Fruit fly (Drosophila melanogaster): ENCODE results near the gene CG8132.

The CG8132 gene

DNA sequence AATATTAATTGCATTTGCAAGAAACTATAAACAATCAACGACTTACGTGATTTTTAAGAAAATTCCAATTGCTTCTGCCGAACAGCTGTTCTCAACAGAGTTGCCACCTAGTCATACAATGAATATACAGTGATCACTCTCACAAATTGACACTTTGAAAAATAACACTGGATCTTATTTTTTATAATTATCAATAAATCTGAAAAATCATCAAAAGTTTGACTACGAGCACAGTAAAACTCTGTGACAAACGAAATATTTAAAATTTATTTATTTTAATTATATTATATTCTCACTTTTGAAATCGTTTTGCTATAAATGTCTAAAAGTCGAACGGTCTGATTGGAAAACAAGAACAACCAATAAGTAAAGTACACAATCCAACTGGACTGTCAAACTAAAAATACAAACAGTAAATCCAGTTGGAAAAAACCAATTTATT lies 1.3 kb upstream of the CG8132 start, which contains the start of gene CG34117 (continued):
- peak; percentile 84 for TF ChIP-seq CG9727 (GFP tag; optimal IDR thresholded peaks at IDR 0.05)
- TF ChIP-seq BEAF-32 (GFP tag; optimal IDR thresholded peaks at IDR 0.05): peak; percentile 16
- TF ChIP-seq H2.0 (GFP tag; IDR thresholded peaks at IDR 0.05): peak; percentile 62
- TF ChIP-seq scrt (GFP tag; optimal IDR thresholded peaks at IDR 0.05): peak; percentile 73
- peak; percentile 91 for TF ChIP-seq Xbp1 (GFP tag; optimal IDR thresholded peaks at IDR 0.05)
- TF ChIP-seq CG3838 (GFP tag; optimal IDR thresholded peaks at IDR 0.05): no peak
- TF ChIP-seq fd64A (GFP tag; optimal IDR thresholded peaks at IDR 0.05): no peak
- no peak for TF ChIP-seq hb (GFP tag; IDR thresholded peaks at IDR 0.05; ENCODE audit: partially characterized antibody)
- peak; percentile 77 for TF ChIP-seq CG10209 (GFP tag; optimal IDR thresholded peaks at IDR 0.05)
- peak; percentile 67 for TF ChIP-seq klu (GFP tag; IDR thresholded peaks at IDR 0.05)
- TF ChIP-seq CG31224 (GFP tag; IDR thresholded peaks at IDR 0.05): peak; percentile 55
- TF ChIP-seq CG17829 (tag; optimal IDR thresholded peaks at IDR 0.05): peak; percentile 89
- TF ChIP-seq CG10366 (GFP tag; IDR thresholded peaks at IDR 0.05): peak; percentile 82
- no peak for TF ChIP-seq zen2 (GFP tag; IDR thresholded peaks at IDR 0.05; ENCODE audit: partially characterized antibody)
- no peak for TF ChIP-seq bigmax (GFP tag; optimal IDR thresholded peaks at IDR 0.05)
- peak; percentile 88 for TF ChIP-seq Rfx (GFP tag; IDR thresholded peaks at IDR 0.05)
- TF ChIP-seq Pdp1 (GFP tag; optimal IDR thresholded peaks at IDR 0.05): peak; percentile 57 to 93
- peak; percentile 81 for TF ChIP-seq Dbx (GFP tag; IDR thresholded peaks at IDR 0.05)
- TF ChIP-seq CG4820 (GFP tag; optimal IDR thresholded peaks at IDR 0.05): peak; percentile 63

DNA sequence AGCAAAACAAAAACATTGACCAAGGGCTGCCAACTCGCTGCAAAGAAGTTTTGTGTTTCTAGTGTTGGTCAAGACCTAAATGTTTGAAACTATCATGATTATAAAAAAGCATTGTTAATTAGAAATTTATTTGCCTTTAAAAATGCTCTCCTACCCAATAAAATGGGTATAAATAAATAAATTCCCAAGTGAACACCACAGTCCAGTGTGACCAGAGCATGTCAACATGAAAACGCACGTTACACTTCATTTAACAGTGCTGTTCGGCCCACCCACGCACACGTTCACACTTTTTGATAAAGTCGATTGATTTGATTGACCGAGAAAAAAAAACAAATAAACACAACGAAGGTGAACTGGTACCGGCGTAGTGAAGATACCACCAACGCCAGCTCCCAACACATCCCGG lies 2.8 kb downstream of the CG8132 start, which contains the start of the genes CG9356, BBIP1 and CG8135:
CG9356 (minus strand) TSS at position 166 of the 409 bp plus-strand sequence.
BBIP1 (plus strand) TSS at position 282 of the 409 bp plus-strand sequence.
CG8135 (plus strand) TSS at position 282 of the 409 bp plus-strand sequence.
- peak; percentile 36; the same call in 1 of the 2 replicates for TF ChIP-seq CG4360 (GFP tag; IDR thresholded peaks at IDR 0.05)
- peak; percentile 85 for TF ChIP-seq Chrac-16 (GFP tag; optimal IDR thresholded peaks at IDR 0.05)
- TF ChIP-seq Hmx (GFP tag; optimal IDR thresholded peaks at IDR 0.05): no peak
- TF ChIP-seq CG12942 (GFP tag; optimal IDR thresholded peaks at IDR 0.05): peak; percentile 82
- peak; percentile 57 for TF ChIP-seq CG10979 (tag; optimal IDR thresholded peaks at IDR 0.05)
- TF ChIP-seq Taf1 (GFP tag; IDR thresholded peaks at IDR 0.05): no peak
- TF ChIP-seq NK7.1 (GFP tag; optimal IDR thresholded peaks at IDR 0.05): peak; percentile 58
- peak; percentile 79 for TF ChIP-seq CG17359 (tag; optimal IDR thresholded peaks at IDR 0.05)
- TF ChIP-seq CG10321 (GFP tag; IDR thresholded peaks at IDR 0.05): no peak
- TF ChIP-seq CG4707 (GFP tag; optimal IDR thresholded peaks at IDR 0.05): peak; percentile 5
- no peak for TF ChIP-seq HLH4C (GFP tag; IDR thresholded peaks at IDR 0.05; ENCODE audit: partially characterized antibody)
- TF ChIP-seq CG17186 (GFP tag; optimal IDR thresholded peaks at IDR 0.05): peak; percentile 82
- no peak for TF ChIP-seq hb (GFP tag; IDR thresholded peaks at IDR 0.05; ENCODE audit: partially characterized antibody)
- peak; percentile 33 for TF ChIP-seq CG9817 (tag; optimal IDR thresholded peaks at IDR 0.05)
- TF ChIP-seq her (GFP tag; optimal IDR thresholded peaks at IDR 0.05): peak; percentile 50
- peak; percentile 59; the same call in 1 of the 2 replicates for TF ChIP-seq HLH3B (GFP tag; IDR thresholded peaks at IDR 0.05)
- TF ChIP-seq kah (GFP tag; optimal IDR thresholded peaks at IDR 0.05): no peak
- peak; percentile 69 for TF ChIP-seq CG1602 (GFP tag; optimal IDR thresholded peaks at IDR 0.05)
- TF ChIP-seq ara (GFP tag; IDR thresholded peaks at IDR 0.05): peak; percentile 65
- peak; percentile 29; the same call in 1 of the 3 replicates for TF ChIP-seq CG7357 (GFP tag; IDR thresholded peaks at IDR 0.05)
- TF ChIP-seq Atf3 (GFP tag; optimal IDR thresholded peaks at IDR 0.05): peak; percentile 63
- peak; percentile 54 for TF ChIP-seq nerfin-1 (tag; optimal IDR thresholded peaks at IDR 0.05)
- peak; percentile 86 for TF ChIP-seq mam (GFP tag; optimal IDR thresholded peaks at IDR 0.05)
- TF ChIP-seq CG10565 (GFP tag; optimal IDR thresholded peaks at IDR 0.05): no peak
- peak; percentile 98 for TF ChIP-seq gfzf (GFP tag; optimal IDR thresholded peaks at IDR 0.05)
- no peak for TF ChIP-seq CG3726 (GFP tag; IDR thresholded peaks at IDR 0.05)
- peak; percentile 74 for TF ChIP-seq CG32532 (GFP tag; IDR thresholded peaks at IDR 0.05)
- no peak for TF ChIP-seq CG31365 (tag; optimal IDR thresholded peaks at IDR 0.05)
- peak; percentile 92 for TF ChIP-seq stwl (tag; optimal IDR thresholded peaks at IDR 0.05)
- TF ChIP-seq Dip3 (GFP tag; optimal IDR thresholded peaks at IDR 0.05): peak; percentile 81
- TF ChIP-seq cad (GFP tag; optimal IDR thresholded peaks at IDR 0.05): no peak
- TF ChIP-seq D (optimal IDR thresholded peaks at IDR 0.05): no peak
- peak; percentile 19 for TF ChIP-seq D (GFP tag; optimal IDR thresholded peaks at IDR 0.05)
